Fruit fly (Drosophila melanogaster) Kc167 (cell line): ENCODE results near the gene CG10011.

Experiments used
- Myc ChIP-seq: fragments of >200 bp; optimal IDR thresholded peaks from 2 replicates; lab custom pipeline; 2017; ENCODE audit warnings: missing external identifiers
- Sin3A ChIP-seq: fragments of >200 bp; optimal IDR thresholded peaks from 2 replicates; lab custom pipeline; 2018; ENCODE audit warnings: missing external identifiers
- h ChIP-seq: fragments of >200 bp; optimal IDR thresholded peaks from 3 replicates; lab custom pipeline; 2018; ENCODE audit warnings: missing external identifiers
- insv ChIP-seq: fragments of >200 bp; optimal IDR thresholded peaks from 3 replicates; lab custom pipeline; 2018; ENCODE audit warnings: missing external identifiers
- psq ChIP-seq: fragments of >200 bp; optimal IDR thresholded peaks from 2 replicates; lab custom pipeline; 2017; ENCODE audit warnings: missing external identifiers
- ttk ChIP-seq: sonication (Bioruptor generic); optimal IDR thresholded peaks from 2 replicates; lab custom pipeline; 2017; ENCODE audit warnings: missing external identifiers

CG10011 gene

dm6 chr3R:28654596-28654995 is 19.7 kb upstream of the CG10011 start:
- no peak for TF ChIP-seq psq (lab: Kevin White, UChicago)
- no peak for TF ChIP-seq insv (lab: Kevin White, UChicago)
- TF ChIP-seq Myc (lab: Kevin White, UChicago), result no peak
- TF ChIP-seq ttk (lab: Kevin White, UChicago), result no peak
- TF ChIP-seq Sin3A, result no peak
- no peak for TF ChIP-seq h

DNA sequence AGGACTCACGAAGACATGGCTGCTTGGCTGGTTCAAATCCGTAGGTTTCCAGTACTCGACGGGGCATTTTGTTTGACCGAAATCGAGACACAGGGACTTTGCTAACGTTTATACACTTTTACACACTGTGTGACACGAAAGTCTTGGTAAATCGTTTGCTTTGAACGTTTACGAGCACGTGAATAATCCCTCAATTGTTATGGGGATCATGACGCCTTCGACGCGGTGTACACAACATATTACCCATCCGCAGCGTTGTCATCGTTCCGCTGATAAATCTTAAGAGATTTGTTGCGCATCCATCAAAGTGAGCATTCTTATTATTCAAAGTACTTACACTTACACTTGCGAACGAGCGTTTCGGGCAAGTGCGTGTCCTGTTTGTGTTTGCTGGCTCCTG is 15.5 kb upstream of the CG10011 start, which contains the start of gene CG31050:
Gene CG31050, minus strand, starts transcription at position 101 of the 400 bp plus-strand sequence.
- TF ChIP-seq h, result no peak
- TF ChIP-seq ttk (lab: Kevin White, UChicago), result no peak
- no peak for TF ChIP-seq insv (lab: Kevin White, UChicago)
- no peak for TF ChIP-seq Sin3A
- no peak for TF ChIP-seq Myc (lab: Kevin White, UChicago)
- TF ChIP-seq psq (lab: Kevin White, UChicago), result no peak

- TF ChIP-seq psq (lab: Kevin White, UChicago), result no peak
- TF ChIP-seq Sin3A, result no peak
- no peak for TF ChIP-seq Myc (lab: Kevin White, UChicago)
- no peak for TF ChIP-seq ttk (lab: Kevin White, UChicago)
- TF ChIP-seq h, result no peak
- no peak for TF ChIP-seq insv (lab: Kevin White, UChicago)
Observed at dm6 chr3R:28642791-28643190, 7.9 kb upstream of the CG10011 start, which contains the start of gene CG14062. Gene CG14062 (minus strand): TSS chr3R:28642891.

DNA sequence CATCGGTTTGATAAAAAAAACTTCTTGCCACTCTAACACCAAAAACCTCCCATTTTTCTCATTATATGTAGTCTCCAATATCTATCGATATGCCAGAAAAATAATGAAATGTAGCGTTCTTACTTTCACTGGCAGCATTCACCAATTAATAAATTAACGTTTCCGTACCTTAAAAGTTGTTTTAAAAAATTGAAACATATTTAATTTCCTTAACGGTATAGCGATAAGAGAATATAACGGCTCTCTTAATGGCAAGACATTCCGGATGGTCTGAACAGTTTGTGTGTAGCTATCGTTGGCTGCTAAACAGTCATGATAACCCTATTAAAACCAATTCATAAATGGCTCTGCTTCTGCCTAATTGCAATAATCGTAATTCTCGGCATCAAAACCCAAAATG is 1.2 kb upstream of the CG10011 start, which contains the start of gene CG9988:
Gene CG9988, plus strand, starts transcription at position 301 of the 400 bp plus-strand sequence.
- TF ChIP-seq Sin3A (no peak), psq (lab: Kevin White, UChicago) (no peak), insv (lab: Kevin White, UChicago) (no peak), ttk (lab: Kevin White, UChicago) (no peak), Myc (lab: Kevin White, UChicago) (no peak), h (no peak)

DNA sequence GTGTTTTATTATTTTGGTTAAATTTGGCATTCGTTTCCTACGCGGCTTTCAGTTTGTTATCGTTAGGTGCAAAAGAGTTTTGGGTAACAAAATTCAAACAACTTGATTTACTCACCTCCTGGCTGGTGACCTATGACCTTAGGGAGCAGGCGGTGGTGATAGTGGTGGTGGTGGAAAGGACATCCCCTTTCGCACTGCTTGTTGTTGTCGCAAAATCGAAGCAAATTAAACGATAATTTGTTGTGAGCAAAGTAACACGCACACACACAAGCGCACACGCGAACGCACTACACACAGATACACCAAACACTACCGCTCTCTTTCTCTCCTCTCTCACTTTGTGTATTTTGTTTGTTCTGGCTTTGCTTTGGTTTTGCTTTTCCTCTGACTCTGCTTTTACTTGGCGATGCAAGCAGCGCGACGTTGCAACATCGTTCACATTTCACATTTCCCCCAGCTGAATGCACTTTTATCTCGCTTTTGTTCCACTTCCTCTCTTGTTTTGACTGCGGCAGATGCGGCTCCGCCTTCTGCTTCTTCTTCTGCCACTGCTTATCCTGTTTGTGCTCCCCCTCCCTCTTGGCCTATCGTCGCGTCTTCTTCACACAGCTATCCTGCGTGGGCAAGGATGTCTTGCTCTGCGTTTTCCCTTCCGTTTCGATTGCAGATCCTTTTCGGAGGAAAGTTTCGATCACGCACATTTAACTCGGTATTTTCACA is 478 bp downstream of the CG10011 start:
- TF ChIP-seq insv (lab: Kevin White, UChicago) (no peak), ttk (lab: Kevin White, UChicago) (no peak), psq (lab: Kevin White, UChicago) (no peak), Myc (lab: Kevin White, UChicago) (no peak), Sin3A (no peak), h (no peak)

DNA sequence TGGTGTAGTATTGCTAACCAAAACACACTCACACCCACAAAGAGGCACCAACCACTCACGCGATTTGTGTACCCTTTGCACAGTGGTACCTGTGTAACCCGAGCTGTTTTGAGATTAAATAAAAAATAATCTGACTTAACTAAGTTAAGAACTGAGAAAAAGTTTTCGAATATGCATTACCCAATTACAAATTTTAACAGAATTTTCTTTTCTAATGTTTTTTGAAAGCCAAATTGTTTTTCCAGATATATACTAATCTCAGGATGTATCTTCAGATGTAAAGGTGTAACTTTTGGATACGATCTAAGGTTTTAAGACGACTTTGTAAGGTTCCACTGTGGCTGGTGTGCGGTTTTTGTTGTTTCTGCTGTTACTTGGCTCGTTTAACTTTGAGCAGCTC is 1.2 kb downstream of the CG10011 start:
- no peak for TF ChIP-seq Sin3A
- no peak for TF ChIP-seq h
- no peak for TF ChIP-seq insv (lab: Kevin White, UChicago)
- TF ChIP-seq psq (lab: Kevin White, UChicago), result no peak
- TF ChIP-seq ttk (lab: Kevin White, UChicago), result no peak
- no peak for TF ChIP-seq Myc (lab: Kevin White, UChicago)

- TF ChIP-seq Myc (lab: Kevin White, UChicago), result no peak
- no peak for TF ChIP-seq Sin3A
- TF ChIP-seq ttk (lab: Kevin White, UChicago), result no peak
- TF ChIP-seq psq (lab: Kevin White, UChicago), result no peak
- TF ChIP-seq h, result no peak
- no peak for TF ChIP-seq insv (lab: Kevin White, UChicago)
Observed at dm6 chr3R:28631753-28632152, 3.1 kb downstream of the CG10011 start.

DNA sequence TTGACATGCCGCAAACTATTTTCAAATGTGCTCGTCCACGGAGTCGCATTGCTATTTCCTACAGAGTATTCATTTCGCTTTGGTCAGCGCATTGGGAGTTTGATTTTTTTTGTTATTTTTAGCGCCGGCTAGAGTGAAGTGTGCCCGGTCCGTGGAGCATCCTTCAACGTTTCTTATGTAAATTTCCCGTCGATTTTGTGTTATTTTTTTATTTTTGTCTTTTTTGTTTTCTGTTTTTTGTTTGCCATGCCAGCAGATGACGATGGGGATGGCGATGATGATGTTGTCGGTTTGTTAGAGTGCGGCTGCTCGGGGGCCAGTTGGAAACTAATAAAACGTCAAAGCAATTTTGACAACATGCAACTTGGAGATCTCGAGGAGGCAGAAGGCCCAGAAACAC is 4.0 kb downstream of the CG10011 start:
- TF ChIP-seq psq (lab: Kevin White, UChicago), result no peak
- no peak for TF ChIP-seq Sin3A
- no peak for TF ChIP-seq ttk (lab: Kevin White, UChicago)
- TF ChIP-seq h, result no peak
- TF ChIP-seq insv (lab: Kevin White, UChicago), result no peak
- TF ChIP-seq Myc (lab: Kevin White, UChicago), result no peak

dm6 chr3R:28630092-28630491 is 4.8 kb downstream of the CG10011 start:
- TF ChIP-seq ttk (lab: Kevin White, UChicago) (no peak), insv (lab: Kevin White, UChicago) (no peak), Sin3A (no peak), psq (lab: Kevin White, UChicago) (no peak), Myc (lab: Kevin White, UChicago) (no peak), h (no peak)

- TF ChIP-seq h (no peak), Sin3A (no peak), insv (lab: Kevin White, UChicago) (no peak)
Observed at dm6 chr3R:28629186-28629979, 5.5 kb downstream of the CG10011 start.

DNA sequence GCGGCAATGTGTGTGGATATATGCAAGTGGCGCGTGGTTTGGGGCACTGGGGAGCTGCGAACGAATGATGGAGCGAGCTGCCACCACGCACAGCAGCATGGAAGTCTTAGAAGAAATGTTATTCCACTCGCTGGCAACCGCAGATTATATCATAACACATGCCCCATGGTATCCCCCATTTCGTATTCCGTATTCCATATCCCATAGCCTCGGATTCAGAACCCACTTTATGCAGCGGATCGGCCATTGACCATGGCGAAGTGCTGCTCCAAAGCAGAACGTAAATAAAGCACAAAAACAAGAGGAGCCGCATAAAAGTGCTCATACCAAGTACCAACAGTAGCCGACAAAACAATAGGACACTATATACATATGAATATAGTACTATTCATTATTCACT is 6.2 kb downstream of the CG10011 start:
- TF ChIP-seq Myc (lab: Kevin White, UChicago), result no peak
- TF ChIP-seq Sin3A, result no peak
- TF ChIP-seq insv (lab: Kevin White, UChicago), result no peak
- TF ChIP-seq psq (lab: Kevin White, UChicago), result no peak
- TF ChIP-seq ttk (lab: Kevin White, UChicago), result no peak
- no peak for TF ChIP-seq h

DNA sequence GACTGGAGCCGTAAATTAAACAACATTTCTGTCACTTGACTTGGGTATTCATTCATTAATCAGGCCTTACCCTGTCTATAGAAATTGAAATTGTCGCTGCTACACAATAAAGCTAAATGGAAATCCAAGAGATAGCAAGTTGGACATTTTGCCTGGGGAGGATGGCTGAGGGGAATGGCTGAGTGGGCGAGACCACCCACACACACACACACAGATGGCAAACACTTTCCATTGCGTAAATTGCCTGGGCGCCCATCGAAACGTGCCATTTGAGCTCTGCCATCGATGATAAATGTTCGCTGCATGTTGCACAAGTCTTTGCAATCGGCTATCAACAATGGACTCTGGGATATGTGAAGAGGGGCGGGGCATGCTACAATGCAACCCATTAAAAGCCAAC is 7.6 kb downstream of the CG10011 start:
- TF ChIP-seq Myc (lab: Kevin White, UChicago), result no peak
- TF ChIP-seq psq (lab: Kevin White, UChicago), result no peak
- TF ChIP-seq insv (lab: Kevin White, UChicago), result no peak
- TF ChIP-seq Sin3A, result no peak
- TF ChIP-seq h, result no peak
- TF ChIP-seq ttk (lab: Kevin White, UChicago), result no peak
